Worm (Caenorhabditis elegans) whole organism, young adult: ENCODE measurements around the gene pcp-4.

Source experiments
- B0035.1 ChIP-seq: sonication (generic microtip); optimal IDR thresholded peaks from 2 replicates; lab custom pipeline; 2016; ENCODE audit warnings: missing genetic modification characterization, mild to moderate bottlenecking, missing compliant biosample characterization, missing genotype, missing genetic modification reagents
- B0336.3 ChIP-seq: fragments of 200-800 bp; sonication (Bioruptor generic); IDR thresholded peaks from 2 replicates; pipeline ENCODE4 v1.3.6; 2022; ENCODE audit warnings: missing genetic modification characterization, missing compliant biosample characterization
- D2030.7 ChIP-seq: fragments of 200-800 bp; sonication (Bioruptor generic); IDR thresholded peaks from 2 replicates; pipeline ENCODE4 v1.3.6; 2022; ENCODE audit warnings: missing genetic modification reagents, missing genetic modification characterization, missing compliant biosample characterization
- F10E7.11 ChIP-seq: sonication (generic microtip); optimal IDR thresholded peaks from 2 replicates; lab custom pipeline; 2017; ENCODE audit warnings: mild to moderate bottlenecking, missing genetic modification characterization, moderate library complexity, missing compliant biosample characterization
- F23B12.7 ChIP-seq: sonication (generic microtip); optimal IDR thresholded peaks from 2 replicates; lab custom pipeline; 2017; ENCODE audit warnings: missing genetic modification characterization, mild to moderate bottlenecking, missing compliant biosample characterization, antibody characterized with exemption, moderate library complexity; ENCODE audit not compliant: insufficient read depth
- F39B2.1 ChIP-seq: fragments of 200-800 bp; sonication (Bioruptor generic); IDR thresholded peaks from 2 replicates; pipeline ENCODE4 v1.3.6; 2022; ENCODE audit warnings: missing genetic modification reagents, missing genetic modification characterization, missing compliant biosample characterization
- K11D2.4 ChIP-seq: fragments of 200-800 bp; sonication (Bioruptor generic); IDR thresholded peaks from 2 replicates; pipeline ENCODE4 v1.3.6; 2022; ENCODE audit warnings: missing genetic modification reagents, missing genetic modification characterization, missing compliant biosample characterization
- Y53F4B.3 ChIP-seq: fragments of 200-800 bp; sonication (Bioruptor generic); IDR thresholded peaks from 2 replicates; pipeline ENCODE4 v1.3.6; 2022; ENCODE audit warnings: missing genetic modification reagents, missing genetic modification characterization, missing compliant biosample characterization
- Y56A3A.18 ChIP-seq: fragments of 200-800 bp; sonication (Bioruptor generic); IDR thresholded peaks from 2 replicates; pipeline ENCODE4 v1.3.6; 2022; ENCODE audit warnings: missing genetic modification reagents, missing genetic modification characterization, missing compliant biosample characterization
- Y79H2A.3 ChIP-seq: fragments of 200-800 bp; sonication (Bioruptor generic); conservative IDR thresholded peaks from 2 replicates; pipeline ENCODE4 v1.3.6; 2022; ENCODE audit warnings: missing genetic modification reagents, missing genetic modification characterization, missing compliant biosample characterization
- Y95B8A.8 ChIP-seq: fragments of 200-800 bp; sonication (Bioruptor generic); IDR thresholded peaks from 2 replicates; pipeline ENCODE4 v1.3.6; 2022; ENCODE audit warnings: missing genetic modification reagents, missing genetic modification characterization, missing compliant biosample characterization
- ZK185.1 ChIP-seq: sonication (generic microtip); optimal IDR thresholded peaks from 2 replicates; lab custom pipeline; 2016; ENCODE audit warnings: mild to moderate bottlenecking, missing genetic modification characterization, missing compliant biosample characterization; ENCODE audit not compliant: poor library complexity, severe bottlenecking
- akir-1 ChIP-seq: fragments of 200-800 bp; sonication (Bioruptor generic); optimal IDR thresholded peaks from 2 replicates; lab custom pipeline; 2018; ENCODE audit warnings: mild to moderate bottlenecking, missing genetic modification characterization, moderate library complexity, missing compliant biosample characterization
- aptf-3 ChIP-seq: fragments of 200-800 bp; sonication (Bioruptor generic); IDR thresholded peaks from 2 replicates; pipeline ENCODE4 v1.3.6; 2022; ENCODE audit warnings: missing genetic modification characterization, missing compliant biosample characterization
- ccch-3 ChIP-seq: fragments of 200-800 bp; sonication (Bioruptor generic); optimal IDR thresholded peaks from 2 replicates; lab custom pipeline; 2018; ENCODE audit warnings: mild to moderate bottlenecking, missing genetic modification characterization, missing compliant biosample characterization
- cebp-2 ChIP-seq: fragments of 200-800 bp; sonication (Bioruptor generic); IDR thresholded peaks from 2 replicates; pipeline ENCODE4 v1.3.6; 2022; ENCODE audit warnings: missing genetic modification characterization, missing compliant biosample characterization
- ceh-40 ChIP-seq: fragments of 200-800 bp; sonication (Bioruptor generic); IDR thresholded peaks from 2 replicates; pipeline ENCODE4 v1.3.6; 2022; ENCODE audit warnings: missing genetic modification characterization, missing compliant biosample characterization
- ceh-58 ChIP-seq: fragments of 200-800 bp; sonication (Bioruptor generic); IDR thresholded peaks from 2 replicates; pipeline ENCODE4 v1.3.6; 2022; ENCODE audit warnings: missing genetic modification characterization, missing compliant biosample characterization
- ceh-79 ChIP-seq: sonication (generic microtip); optimal IDR thresholded peaks from 2 replicates; lab custom pipeline; 2017; ENCODE audit warnings: mild to moderate bottlenecking, missing genetic modification characterization, missing compliant biosample characterization
- egrh-3 ChIP-seq: fragments of 200-800 bp; sonication (Bioruptor generic); IDR thresholded peaks from 2 replicates; pipeline ENCODE4 v1.3.6; 2022; ENCODE audit warnings: missing genetic modification reagents, missing genetic modification characterization, missing compliant biosample characterization
- ets-4 ChIP-seq: fragments of 200-800 bp; sonication (Bioruptor generic); optimal IDR thresholded peaks from 2 replicates; lab custom pipeline; 2018; ENCODE audit warnings: mild to moderate bottlenecking, missing genetic modification characterization, missing compliant biosample characterization
- hmg-1.2 ChIP-seq: fragments of 200-800 bp; sonication (Bioruptor generic); IDR thresholded peaks from 2 replicates; pipeline ENCODE4 v1.3.6; 2022; ENCODE audit warnings: missing genetic modification reagents, missing genetic modification characterization, missing compliant biosample characterization
- lsy-27 ChIP-seq: sonication (generic microtip); optimal IDR thresholded peaks from 2 replicates; lab custom pipeline; 2017; ENCODE audit warnings: missing genetic modification characterization, mild to moderate bottlenecking, missing compliant biosample characterization, antibody characterized with exemption, missing genotype, borderline replicate concordance; ENCODE audit not compliant: insufficient read depth
- mcd-1 ChIP-seq: fragments of 200-800 bp; sonication (Bioruptor generic); IDR thresholded peaks from 2 replicates; pipeline ENCODE4 v1.3.6; 2022; ENCODE audit warnings: missing genetic modification reagents, missing genetic modification characterization, missing compliant biosample characterization
- mel-28 ChIP-seq: sonication (generic microtip); optimal IDR thresholded peaks from 2 replicates; lab custom pipeline; 2016; ENCODE audit warnings: borderline replicate concordance, mild to moderate bottlenecking, missing genetic modification characterization, missing compliant biosample characterization
- nhr-80 ChIP-seq: sonication (generic microtip); optimal IDR thresholded peaks from 2 replicates; lab custom pipeline; 2016; ENCODE audit warnings: missing genetic modification characterization, missing compliant biosample characterization
- nhr-90 ChIP-seq: sonication (generic microtip); optimal IDR thresholded peaks from 2 replicates; lab custom pipeline; 2016; ENCODE audit warnings: missing genotype, mild to moderate bottlenecking, missing genetic modification characterization, missing compliant biosample characterization
- rpc-1 ChIP-seq, 2 experiments: fragments of 150-350 bp in 1 of 2; sonication (generic microtip) in 1 of 2; optimal IDR thresholded peaks; 2 replicates each; lab custom pipeline; 2014 to 2018; ENCODE audit warnings: missing biosample characterization in 1 of 2, missing genetic modification characterization in 1 of 2, missing genetic modification reagents in 1 of 2, missing genotype in 1 of 2
- snpc-4 ChIP-seq, 5 experiments: fragments of 150-350 bp in 1 of 5; sonication (generic microtip) in 4 of 5; optimal IDR thresholded peaks; 2 replicates each; lab custom pipeline; 2014 to 2018; ENCODE audit warnings: missing genetic modification characterization in 5 of 5, missing biosample characterization in 3 of 5, antibody characterized with exemption in 2 of 5, mild to moderate bottlenecking in 2 of 5, missing compliant biosample characterization in 2 of 5, missing genotype in 2 of 5, moderate library complexity in 2 of 5, missing genetic modification reagents in 1 of 5
- somi-1 ChIP-seq: fragments of 200-800 bp; sonication (Bioruptor generic); optimal IDR thresholded peaks from 2 replicates; lab custom pipeline; 2018; ENCODE audit warnings: mild to moderate bottlenecking, missing genetic modification characterization, missing compliant biosample characterization
- ztf-26 ChIP-seq: sonication (generic microtip); optimal IDR thresholded peaks from 2 replicates; lab custom pipeline; 2017; ENCODE audit warnings: missing genetic modification characterization, missing compliant biosample characterization
- ztf-6 ChIP-seq: fragments of 200-800 bp; sonication (Bioruptor generic); IDR thresholded peaks from 2 replicates; pipeline ENCODE4 v1.3.6; 2022; ENCODE audit warnings: missing genetic modification reagents, missing genetic modification characterization, missing compliant biosample characterization

The pcp-4 gene

ce11 chrV:19856335-19856734 lies 25.5 kb upstream of the pcp-4 start:
- TF ChIP-seq nhr-90 (tag; lab: Kevin White, UChicago) (no peak), ceh-58 (GFP tag; lab: Robert Waterston, UW) (0 out of 2 replicates have a peak, but pooled peaks have one; percentile 80), ets-4 (GFP tag; lab: Kevin White, UChicago) (no peak), D2030.7 (no peak), lsy-27 (tag; lab: Kevin White, UChicago) (no peak), rpc-1 (optimal IDR thresholded peaks at IDR 0.05; lab: Kevin White, UChicago) (no peak), rpc-1 (tag; optimal IDR thresholded peaks at IDR 0.05; lab: Kevin White, UChicago) (no peak), akir-1 (no peak), K11D2.4 (GFP tag; lab: Robert Waterston, UW) (no peak), egrh-3 (GFP tag; lab: Robert Waterston, UW) (0 out of 2 replicates have a peak, but pooled peaks have one; percentile 7), cebp-2 (no peak), snpc-4 (GFP tag; optimal IDR thresholded peaks at IDR 0.05; lab: Kevin White, UChicago) (no peak), snpc-4 (tag; optimal IDR thresholded peaks at IDR 0.05; lab: Kevin White, UChicago) (no peak), hmg-1.2 (GFP tag; lab: Robert Waterston, UW) (peak; percentile 62), Y79H2A.3 (GFP tag; lab: Robert Waterston, UW) (no peak)
- TF ChIP-seq, all 124 proteins: peak for 3

DNA sequence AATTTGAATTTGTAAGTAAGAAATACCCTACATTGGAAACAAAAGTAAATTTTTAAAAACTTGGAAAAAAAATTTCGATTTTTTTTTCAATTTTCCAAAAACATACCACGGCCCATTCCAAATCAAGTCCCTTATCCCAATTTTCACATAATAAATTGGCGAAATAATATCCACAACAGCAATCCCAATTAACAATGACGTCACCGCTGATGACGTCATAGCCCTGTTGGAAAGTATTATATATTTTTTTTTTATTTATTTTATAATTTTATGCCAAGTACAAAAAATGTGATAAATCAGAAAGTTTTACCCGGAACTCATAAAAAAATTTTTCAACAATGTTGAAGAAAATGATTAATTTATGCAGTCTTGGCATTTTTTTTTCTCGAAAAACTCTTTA lies 22.8 kb upstream of the pcp-4 start:
- TF ChIP-seq ztf-6 (GFP tag; lab: Robert Waterston, UW) (no peak), ccch-3 (GFP tag; lab: Kevin White, UChicago) (no peak), ztf-26 (tag; lab: Kevin White, UChicago) (no peak), F23B12.7 (tag; lab: Kevin White, UChicago) (no peak), somi-1 (GFP tag; lab: Kevin White, UChicago) (no peak), Y95B8A.8 (GFP tag; lab: Robert Waterston, UW) (no peak), B0035.1 (tag; lab: Kevin White, UChicago) (no peak), mcd-1 (no peak), B0336.3 (GFP tag; lab: Robert Waterston, UW) (no peak), nhr-80 (tag; lab: Kevin White, UChicago) (no peak), ZK185.1 (tag; lab: Kevin White, UChicago) (no peak), F39B2.1 (GFP tag; lab: Robert Waterston, UW) (no peak), Y56A3A.18 (GFP tag; lab: Robert Waterston, UW) (no peak), mel-28 (tag; lab: Kevin White, UChicago) (no peak), F10E7.11 (tag; lab: Kevin White, UChicago) (no peak), aptf-3 (GFP tag; lab: Robert Waterston, UW) (no peak)
- TF ChIP-seq, all 124 proteins: peak for 0

DNA sequence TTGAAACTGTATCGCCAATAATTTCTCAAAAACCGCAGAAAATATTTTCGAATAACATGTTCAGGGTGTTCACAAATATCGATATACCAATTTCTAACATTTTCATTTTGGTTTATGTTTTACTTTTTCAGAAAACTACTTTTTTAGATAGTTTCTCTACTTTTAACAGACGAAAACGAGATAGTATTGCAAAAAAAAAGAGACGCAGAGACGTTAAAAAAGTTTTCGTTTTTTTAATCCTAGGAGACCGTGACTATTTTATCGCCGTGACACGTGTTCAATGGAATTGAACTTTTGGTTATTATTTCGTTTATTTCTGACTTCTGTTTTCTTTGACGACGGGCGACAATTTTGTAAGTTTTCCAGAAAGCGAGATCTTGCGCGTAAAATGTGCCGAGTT lies 17.2 kb upstream of the pcp-4 start, which contains the start of gene Y116F11B.7:
TSS of gene Y116F11B.7 (plus strand) at position 301 of the 400 bp plus-strand sequence.
- no peak for TF ChIP-seq ceh-40 (GFP tag; lab: Robert Waterston, UW)
- no peak for TF ChIP-seq Y53F4B.3
- no peak for TF ChIP-seq ceh-79 (tag; lab: Kevin White, UChicago)
